Worm (Caenorhabditis elegans) whole organism, L2 larva: ENCODE results near the gene F59B10.2.

ENCODE experiments used
- F13H6.1 ChIP-seq: sonication (generic microtip); optimal IDR thresholded peaks from 2 replicates; lab custom pipeline; 2016; ENCODE audit warnings: missing genetic modification characterization, missing compliant biosample characterization
- R02D3.7 ChIP-seq: fragments of 150-350 bp; optimal IDR thresholded peaks from 2 replicates; lab custom pipeline; 2014; ENCODE audit warnings: missing biosample characterization, missing genetic modification characterization
- ZK546.5 ChIP-seq: sonication (generic microtip); optimal IDR thresholded peaks from 2 replicates; lab custom pipeline; 2017; ENCODE audit warnings: missing biosample characterization, missing genetic modification characterization
- ama-1 ChIP-seq: fragments of 150-350 bp; optimal IDR thresholded peaks from 2 replicates; lab custom pipeline; 2018; ENCODE audit warnings: inconsistent platforms
- ceh-16 ChIP-seq: fragments of 150-350 bp; optimal IDR thresholded peaks from 2 replicates; lab custom pipeline; 2014; ENCODE audit warnings: missing biosample characterization, missing genetic modification characterization
- ceh-82 ChIP-seq: fragments of 150-350 bp; optimal IDR thresholded peaks from 2 replicates; lab custom pipeline; 2014; ENCODE audit warnings: missing biosample characterization, missing genetic modification characterization
- elt-1 ChIP-seq: fragments of 150-350 bp; optimal IDR thresholded peaks from 2 replicates; lab custom pipeline; 2014; ENCODE audit warnings: missing biosample characterization, missing genetic modification characterization
- elt-3 ChIP-seq: sonication (generic microtip); optimal IDR thresholded peaks from 2 replicates; lab custom pipeline; 2017; ENCODE audit warnings: missing biosample characterization, missing genetic modification characterization
- lsy-2 ChIP-seq, 2 experiments: fragments of 150-350 bp in 1 of 2; sonication (generic microtip) in 1 of 2; optimal IDR thresholded peaks; 2 replicates each; lab custom pipeline; 2014 to 2017; ENCODE audit warnings: missing biosample characterization in 2 of 2, missing genetic modification characterization in 2 of 2
- nhr-6 ChIP-seq: fragments of 150-350 bp; optimal IDR thresholded peaks from 2 replicates; lab custom pipeline; 2014; ENCODE audit warnings: missing biosample characterization, missing genetic modification characterization
- nhr-77 ChIP-seq: fragments of 150-350 bp; optimal IDR thresholded peaks from 2 replicates; lab custom pipeline; 2014; ENCODE audit warnings: missing biosample characterization, missing genetic modification characterization
- ztf-4 ChIP-seq: fragments of 150-350 bp; optimal IDR thresholded peaks from 2 replicates; lab custom pipeline; 2014; ENCODE audit warnings: missing biosample characterization, missing genetic modification characterization

- TF ChIP-seq nhr-6 (tag; lab: Kevin White, UChicago) (no peak), elt-3 (tag; lab: Kevin White, UChicago) (no peak), elt-1 (tag; lab: Kevin White, UChicago) (no peak), nhr-77 (tag; lab: Kevin White, UChicago) (no peak), ceh-16 (tag; lab: Kevin White, UChicago) (no peak), R02D3.7 (tag; lab: Kevin White, UChicago) (no peak), ZK546.5 (no peak), ztf-4 (tag; lab: Kevin White, UChicago) (no peak), F13H6.1 (tag; lab: Kevin White, UChicago) (no peak), ama-1 (lab: Kevin White, UChicago) (no peak), lsy-2 (tag; optimal IDR thresholded peaks at IDR 0.05; lab: Kevin White, UChicago) (no peak), ceh-82 (tag; lab: Kevin White, UChicago) (no peak)
Measured at ce11 chrII:10481824-10482556, 27.7 kb downstream of the F59B10.2 start, which contains the start of the genes clec-60 and ZK666.11.
